Fruit fly (Drosophila melanogaster) whole organism, embryonic: ENCODE results near the gene CG10730.

Experiments used
- CG10565 ChIP-seq: fragments of 200-800 bp; sonication (Bioruptor generic); optimal IDR thresholded peaks from 3 replicates; lab custom pipeline; 2016; ENCODE audit warnings: missing biosample characterization, mild to moderate bottlenecking, missing genetic modification characterization
- CG11456 ChIP-seq: fragments of 200-800 bp; sonication (Bioruptor generic); IDR thresholded peaks from 3 replicates; pipeline ENCODE4 v1.3.6; 2022; ENCODE audit warnings: missing biosample characterization, missing genetic modification characterization
- CG12104 ChIP-seq: fragments of 200-800 bp; sonication (Bioruptor generic); optimal IDR thresholded peaks from 3 replicates; lab custom pipeline; 2016; ENCODE audit warnings: missing biosample characterization, missing genetic modification characterization
- CG12155 ChIP-seq: fragments of 200-800 bp; sonication (Bioruptor generic); optimal IDR thresholded peaks from 3 replicates; lab custom pipeline; 2016; ENCODE audit warnings: missing biosample characterization, missing genetic modification characterization
- CG13775 ChIP-seq: fragments of 200-800 bp; sonication (Bioruptor generic); optimal IDR thresholded peaks from 3 replicates; lab custom pipeline; 2017; ENCODE audit warnings: missing biosample characterization, mild to moderate bottlenecking, missing genetic modification characterization
- CG13894 ChIP-seq: fragments of 200-800 bp; sonication (Bioruptor generic); optimal IDR thresholded peaks from 3 replicates; lab custom pipeline; 2018; ENCODE audit warnings: missing biosample characterization, mild to moderate bottlenecking, missing genetic modification characterization, moderate library complexity
- CG15514 ChIP-seq: fragments of 200-800 bp; sonication (Bioruptor generic); optimal IDR thresholded peaks from 3 replicates; lab custom pipeline; 2017; ENCODE audit warnings: missing biosample characterization, missing genetic modification characterization, mild to moderate bottlenecking, moderate library complexity, missing genetic modification reagents
- CG17328 ChIP-seq: fragments of 200-800 bp; sonication (Bioruptor generic); IDR thresholded peaks from 2 replicates; pipeline ENCODE4 v1.3.6; 2022; ENCODE audit warnings: missing biosample characterization, missing genetic modification characterization
- CG17361 ChIP-seq: fragments of 200-800 bp; sonication (Bioruptor generic); IDR thresholded peaks from 3 replicates; pipeline ENCODE4 v1.3.6; 2022; ENCODE audit warnings: missing biosample characterization, missing genetic modification characterization
- CG17612 ChIP-seq: fragments of 200-800 bp; sonication (Bioruptor generic); IDR thresholded peaks from 2 replicates; pipeline ENCODE4 v1.3.6; 2022; ENCODE audit warnings: missing biosample characterization, missing genetic modification characterization
- CG2202 ChIP-seq: fragments of 200-800 bp; sonication (Bioruptor generic); optimal IDR thresholded peaks from 2 replicates; lab custom pipeline; 2018; ENCODE audit warnings: missing biosample characterization, mild to moderate bottlenecking, missing genetic modification characterization
- CG2678 ChIP-seq: fragments of 200-800 bp; sonication (Bioruptor generic); optimal IDR thresholded peaks from 3 replicates; lab custom pipeline; 2019; ENCODE audit warnings: missing biosample characterization, mild to moderate bottlenecking, missing genetic modification characterization, moderate library complexity
- CG30020 ChIP-seq: fragments of 200-800 bp; optimal IDR thresholded peaks from 2 replicates; lab custom pipeline; 2019; ENCODE audit warnings: missing biosample characterization, mild to moderate bottlenecking, missing genetic modification characterization, moderate library complexity
- CG30403 ChIP-seq: fragments of 200-800 bp; sonication (Bioruptor generic); optimal IDR thresholded peaks from 3 replicates; lab custom pipeline; 2016; ENCODE audit warnings: missing biosample characterization, missing genetic modification characterization
- CG3065 ChIP-seq: fragments of 200-800 bp; sonication (Bioruptor generic); optimal IDR thresholded peaks from 2 replicates; lab custom pipeline; 2016; ENCODE audit warnings: missing biosample characterization, missing genetic modification characterization
- CG3407 ChIP-seq: fragments of 200-800 bp; sonication (Bioruptor generic); optimal IDR thresholded peaks from 2 replicates; lab custom pipeline; 2018; ENCODE audit warnings: missing biosample characterization, mild to moderate bottlenecking, missing genetic modification characterization
- CG34224 ChIP-seq: fragments of 200-800 bp; sonication (Bioruptor generic); IDR thresholded peaks from 3 replicates; pipeline ENCODE4 v1.3.6; 2022; ENCODE audit warnings: missing biosample characterization, missing genetic modification characterization; ENCODE audit not compliant: partially characterized antibody
- CG4282 ChIP-seq: fragments of 200-800 bp; sonication (Bioruptor generic); optimal IDR thresholded peaks from 2 replicates; lab custom pipeline; 2016; ENCODE audit warnings: missing biosample characterization, missing genetic modification characterization
- CG6272 ChIP-seq: fragments of 200-800 bp; sonication (Bioruptor generic); IDR thresholded peaks from 2 replicates; pipeline ENCODE4 v1.3.6; 2022; ENCODE audit warnings: missing biosample characterization, missing genetic modification characterization
- CG9876 ChIP-seq: fragments of 200-800 bp; sonication (Bioruptor generic); optimal IDR thresholded peaks from 2 replicates; lab custom pipeline; 2016; ENCODE audit warnings: missing biosample characterization, missing genetic modification characterization
- CoRest ChIP-seq: fragments of 200-800 bp; sonication (Bioruptor generic); optimal IDR thresholded peaks from 3 replicates; lab custom pipeline; 2018; ENCODE audit warnings: missing biosample characterization, mild to moderate bottlenecking, missing genetic modification characterization, moderate library complexity
- D19A ChIP-seq: fragments of 200-800 bp; optimal IDR thresholded peaks from 3 replicates; lab custom pipeline; 2019; ENCODE audit warnings: missing biosample characterization, mild to moderate bottlenecking, missing genetic modification characterization, moderate library complexity
- Dbx ChIP-seq: fragments of 200-800 bp; sonication (Bioruptor generic); IDR thresholded peaks from 3 replicates; pipeline ENCODE4 v1.3.6; 2022; ENCODE audit warnings: missing biosample characterization, missing genetic modification characterization
- Dip3 ChIP-seq: fragments of 200-800 bp; sonication (Bioruptor generic); optimal IDR thresholded peaks from 3 replicates; lab custom pipeline; 2016; ENCODE audit warnings: missing biosample characterization, missing genetic modification characterization
- ERR ChIP-seq: fragments of 200-800 bp; sonication (Bioruptor generic); optimal IDR thresholded peaks from 2 replicates; lab custom pipeline; 2016; ENCODE audit warnings: missing biosample characterization, missing genetic modification characterization
- HmgZ ChIP-seq: fragments of 200-800 bp; sonication (Bioruptor generic); optimal IDR thresholded peaks from 2 replicates; lab custom pipeline; 2018; ENCODE audit warnings: missing biosample characterization, mild to moderate bottlenecking, missing genetic modification characterization
- Mad ChIP-seq: fragments of 200-800 bp; sonication (Bioruptor generic); optimal IDR thresholded peaks from 2 replicates; lab custom pipeline; 2016; ENCODE audit warnings: missing biosample characterization, missing genetic modification characterization
- NC2β ChIP-seq: fragments of 200-800 bp; sonication (Bioruptor generic); optimal IDR thresholded peaks from 2 replicates; lab custom pipeline; 2016; ENCODE audit warnings: missing biosample characterization, missing genetic modification characterization
- Nf-YC ChIP-seq: fragments of 200-800 bp; optimal IDR thresholded peaks from 3 replicates; lab custom pipeline; 2019; ENCODE audit warnings: missing biosample characterization, mild to moderate bottlenecking, missing genetic modification characterization, moderate library complexity
- NfI ChIP-seq: fragments of 200-800 bp; sonication (Bioruptor generic); optimal IDR thresholded peaks from 3 replicates; lab custom pipeline; 2018; ENCODE audit warnings: missing biosample characterization, mild to moderate bottlenecking, missing genetic modification characterization, moderate library complexity
- Sin3A ChIP-seq: fragments of >200 bp; optimal IDR thresholded peaks from 2 replicates; lab custom pipeline; 2018
- Xrp1 ChIP-seq: fragments of 200-800 bp; sonication (Bioruptor generic); IDR thresholded peaks from 2 replicates; pipeline ENCODE4 v1.3.6; 2022; ENCODE audit warnings: missing biosample characterization, missing genetic modification characterization
- caup ChIP-seq: fragments of 200-800 bp; sonication (Bioruptor generic); optimal IDR thresholded peaks from 3 replicates; lab custom pipeline; 2017; ENCODE audit warnings: missing biosample characterization, mild to moderate bottlenecking, missing genetic modification characterization, moderate library complexity; ENCODE audit not compliant: severe bottlenecking
- fru ChIP-seq: fragments of >200 bp; optimal IDR thresholded peaks from 2 replicates; lab custom pipeline; 2017
- gem ChIP-seq: fragments of 200-800 bp; sonication (Bioruptor generic); optimal IDR thresholded peaks from 2 replicates; lab custom pipeline; 2019; ENCODE audit warnings: missing biosample characterization, mild to moderate bottlenecking, missing genetic modification characterization, moderate library complexity
- grn ChIP-seq: fragments of 200-800 bp; sonication (Bioruptor generic); optimal IDR thresholded peaks from 3 replicates; lab custom pipeline; 2017; ENCODE audit warnings: missing biosample characterization, missing genetic modification characterization
- insv ChIP-seq, 2 experiments: fragments of 200-800 bp; sonication (Bioruptor generic); optimal IDR thresholded peaks; 3 replicates each; lab custom pipeline; 2016 to 2018; ENCODE audit warnings: missing biosample characterization in 2 of 2, missing genetic modification characterization in 2 of 2
- lab ChIP-seq: fragments of 200-800 bp; sonication (Bioruptor generic); optimal IDR thresholded peaks from 3 replicates; lab custom pipeline; 2017; ENCODE audit warnings: missing biosample characterization, missing genetic modification characterization, mild to moderate bottlenecking, moderate library complexity, missing genetic modification reagents
- maf-S ChIP-seq: fragments of 200-800 bp; sonication (Bioruptor generic); optimal IDR thresholded peaks from 2 replicates; lab custom pipeline; 2016; ENCODE audit warnings: missing biosample characterization, missing genetic modification characterization
- nmo ChIP-seq: fragments of 200-800 bp; sonication (Bioruptor generic); optimal IDR thresholded peaks from 2 replicates; lab custom pipeline; 2018; ENCODE audit warnings: missing biosample characterization, mild to moderate bottlenecking, missing genetic modification characterization, moderate library complexity
- sens-2 ChIP-seq: fragments of 200-800 bp; sonication (Bioruptor generic); IDR thresholded peaks from 2 replicates; pipeline ENCODE4 v1.3.6; 2022; ENCODE audit warnings: missing biosample characterization, missing genetic modification characterization
- sisA ChIP-seq: fragments of 200-800 bp; sonication (Bioruptor generic); IDR thresholded peaks from 2 replicates; pipeline ENCODE4 v1.3.6; 2022; ENCODE audit warnings: missing biosample characterization, missing genetic modification characterization
- stwl ChIP-seq: fragments of 200-800 bp; sonication (Bioruptor generic); optimal IDR thresholded peaks from 3 replicates; lab custom pipeline; 2018; ENCODE audit warnings: missing biosample characterization, mild to moderate bottlenecking, missing genetic modification characterization, moderate library complexity
- sug ChIP-seq: fragments of 200-800 bp; optimal IDR thresholded peaks from 2 replicates; lab custom pipeline; 2019; ENCODE audit warnings: missing biosample characterization, mild to moderate bottlenecking, missing genetic modification characterization, moderate library complexity
- tio ChIP-seq: fragments of 200-800 bp; sonication (Bioruptor generic); optimal IDR thresholded peaks from 2 replicates; lab custom pipeline; 2017; ENCODE audit warnings: missing biosample characterization, missing genetic modification characterization, inconsistent platforms
- tup ChIP-seq: fragments of 200-800 bp; sonication (Bioruptor generic); optimal IDR thresholded peaks from 2 replicates; lab custom pipeline; 2016; ENCODE audit warnings: missing biosample characterization, mild to moderate bottlenecking, missing genetic modification characterization, moderate library complexity
- twi ChIP-seq: fragments of 200-800 bp; optimal IDR thresholded peaks from 2 replicates; lab custom pipeline; 2019; ENCODE audit warnings: missing biosample characterization, mild to moderate bottlenecking, missing genetic modification characterization, moderate library complexity
- unpg ChIP-seq: fragments of 200-800 bp; sonication (Bioruptor generic); optimal IDR thresholded peaks from 3 replicates; lab custom pipeline; 2018; ENCODE audit warnings: missing biosample characterization, mild to moderate bottlenecking, missing genetic modification characterization, moderate library complexity
- vvl ChIP-seq: fragments of 200-800 bp; sonication (Bioruptor generic); IDR thresholded peaks from 2 replicates; pipeline ENCODE4 v1.3.6; 2022; ENCODE audit warnings: missing biosample characterization, missing genetic modification characterization
- wor ChIP-seq: fragments of 200-800 bp; sonication (Bioruptor generic); IDR thresholded peaks from 2 replicates; pipeline ENCODE4 v1.3.6; 2022; ENCODE audit warnings: missing biosample characterization, missing genetic modification characterization
- zfh1 ChIP-seq: fragments of 200-800 bp; sonication (Bioruptor generic); IDR thresholded peaks from 3 replicates; pipeline ENCODE4 v1.3.6; 2022; ENCODE audit warnings: missing biosample characterization, missing genetic modification characterization

Gene CG10730

dm6 chr2L:20075234-20075803 is 3.3 kb upstream of the CG10730 start, which contains the start of the genes pr and neb (continued):
- TF ChIP-seq Nf-YC (peak; percentile 49), stwl (tag; lab: Kevin White, UChicago) (peak; percentile 52), CG15514 (GFP tag; lab: Kevin White, UChicago) (peak; percentile 98), nmo (GFP tag; lab: Kevin White, UChicago) (peak; percentile 86), NC2β (no peak), CG3407 (GFP tag; lab: Kevin White, UChicago) (peak; percentile 15), D19A (peak; percentile 39), insv (GFP tag; optimal IDR thresholded peaks at IDR 0.05; lab: Kevin White, UChicago) (peak in 1 of 2 experiments; percentile 0), tio (GFP tag; lab: Kevin White, UChicago) (no peak), Dip3 (GFP tag; lab: Kevin White, UChicago) (peak; percentile 24), caup (GFP tag; lab: Kevin White, UChicago) (peak; percentile 41), gem (peak; percentile 79), CG6272 (GFP tag; lab: Robert Waterston, UW) (no peak), CG30403 (GFP tag; lab: Kevin White, UChicago) (peak; percentile 74), NfI (GFP tag; lab: Kevin White, UChicago) (peak; percentile 52), wor (peak; percentile 43; the same call in 1 of the 2 replicates), CG17328 (GFP tag; lab: Robert Waterston, UW) (peak; percentile 73; the same call in 1 of the 2 replicates), CG4282 (GFP tag; lab: Kevin White, UChicago) (no peak), CG30020 (tag; lab: Kevin White, UChicago) (peak; percentile 45), sens-2 (GFP tag; lab: Robert Waterston, UW) (no peak), tup (GFP tag; lab: Kevin White, UChicago) (peak; percentile 54), CG17612 (no peak), lab (GFP tag; lab: Kevin White, UChicago) (peak; percentile 25), zfh1 (GFP tag; lab: Robert Waterston, UW) (peak; percentile 62), CG11456 (GFP tag; lab: Robert Waterston, UW) (0 out of 3 replicates have a peak, but pooled peaks have one; percentile 58), CG3065 (GFP tag; lab: Kevin White, UChicago) (no peak), sug (tag; lab: Kevin White, UChicago) (peak; percentile 73), CG9876 (GFP tag; lab: Kevin White, UChicago) (peak; percentile 16), CG2202 (tag; lab: Kevin White, UChicago) (no peak), CG10565 (GFP tag; lab: Kevin White, UChicago) (no peak), vvl (GFP tag; lab: Robert Waterston, UW) (peak; percentile 86), ERR (GFP tag; lab: Kevin White, UChicago) (peak; percentile 45), CG17361 (GFP tag; lab: Robert Waterston, UW) (0 out of 3 replicates have a peak, but pooled peaks have one; percentile 36), twi (tag; lab: Kevin White, UChicago) (peak; percentile 39), Xrp1 (GFP tag; lab: Robert Waterston, UW) (no peak), Dbx (GFP tag; lab: Robert Waterston, UW) (peak; percentile 77), maf-S (GFP tag; lab: Kevin White, UChicago) (peak; percentile 23), sisA (GFP tag; lab: Robert Waterston, UW) (peak; percentile 59), unpg (GFP tag; lab: Kevin White, UChicago) (peak; percentile 66), CG12155 (peak; percentile 67), CG13775 (GFP tag; lab: Kevin White, UChicago) (peak; percentile 47), fru (lab: Kevin White, UChicago) (no peak), CG34224 (GFP tag; lab: Robert Waterston, UW) (peak; percentile 62; the same call in 1 of the 3 replicates), HmgZ (peak; percentile 49), Sin3A (lab: Kevin White, UChicago) (peak; percentile 89), CG12104 (peak; percentile 67), grn (GFP tag; lab: Kevin White, UChicago) (no peak), CoRest (tag; lab: Kevin White, UChicago) (peak; percentile 75), CG2678 (tag; lab: Kevin White, UChicago) (peak; percentile 20), CG13894 (tag; lab: Kevin White, UChicago) (no peak), Mad (GFP tag; lab: Kevin White, UChicago) (peak; percentile 62)
